Worm (Caenorhabditis elegans): ENCODE data around the gene clec-119.

DNA sequence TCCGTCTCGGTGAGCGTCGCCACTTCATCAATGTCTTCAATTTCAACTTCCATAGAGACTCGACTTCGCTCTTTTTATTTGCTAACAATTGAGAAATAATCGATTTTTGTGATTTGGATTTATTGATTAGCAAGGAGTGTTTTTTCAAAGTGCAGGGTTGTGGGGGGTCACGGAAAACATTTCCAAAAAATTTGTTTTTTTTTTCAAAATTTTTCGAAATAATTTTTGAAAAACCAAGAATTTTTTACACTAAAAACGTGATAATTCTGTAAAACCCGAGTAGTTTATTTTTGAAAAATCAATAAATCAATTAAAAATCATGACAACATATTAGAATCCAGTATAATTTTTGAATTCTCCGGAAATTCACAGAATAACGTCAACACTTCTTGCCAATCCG is 19.7 kb downstream of the clec-119 start, which contains the start of gene Y57G7A.5:
- TF ChIP-seq cog-1 (tag; optimal IDR thresholded peaks at IDR 0.05) (no peak), klf-2 (GFP tag; conservative IDR thresholded peaks at IDR 0.05) (no peak), tab-1 (GFP tag; IDR thresholded peaks at IDR 0.05) (no peak), ztf-23 (GFP tag; IDR thresholded peaks at IDR 0.05) (no peak), ztf-29 (GFP tag; IDR thresholded peaks at IDR 0.05) (no peak), T22C8.4 (GFP tag; IDR thresholded peaks at IDR 0.05) (no peak)
